Worm (Caenorhabditis elegans) whole organism, L3 larva: Measurements from ENCODE around the gene T02B11.6.
A peak's percentile ranks its signal among the peaks of the same experiment; 100 is the strongest.

Source experiments
- R02D3.7 ChIP-seq: fragments of 150-350 bp; optimal IDR thresholded peaks from 2 replicates; lab custom pipeline; 2014; ENCODE audit warnings: missing biosample characterization, missing genetic modification characterization
- ZK546.5 ChIP-seq: sonication (generic microtip); optimal IDR thresholded peaks from 2 replicates; lab custom pipeline; 2017; ENCODE audit warnings: missing biosample characterization, missing genetic modification characterization
- ama-1 ChIP-seq: fragments of 150-350 bp; optimal IDR thresholded peaks from 2 replicates; lab custom pipeline; 2018
- ceh-16 ChIP-seq: sonication (generic microtip); optimal IDR thresholded peaks from 2 replicates; lab custom pipeline; 2017; ENCODE audit warnings: missing biosample characterization, missing genetic modification characterization
- ceh-28 ChIP-seq: fragments of 150-350 bp; optimal IDR thresholded peaks from 2 replicates; lab custom pipeline; 2014; ENCODE audit warnings: missing biosample characterization, missing genetic modification reagents, missing genetic modification characterization
- ceh-9 ChIP-seq: sonication (generic microtip); optimal IDR thresholded peaks from 2 replicates; lab custom pipeline; 2018; ENCODE audit warnings: missing biosample characterization, missing genetic modification characterization
- daf-12 ChIP-seq: fragments of 150-350 bp; optimal IDR thresholded peaks from 2 replicates; lab custom pipeline; 2014; ENCODE audit warnings: missing biosample characterization, missing genetic modification reagents, missing genetic modification characterization
- elt-1 ChIP-seq: fragments of 150-350 bp; optimal IDR thresholded peaks from 2 replicates; lab custom pipeline; 2014; ENCODE audit warnings: missing biosample characterization, missing genetic modification characterization
- elt-2 ChIP-seq: sonication (generic microtip); optimal IDR thresholded peaks from 2 replicates; lab custom pipeline; 2016; ENCODE audit warnings: missing genetic modification reagents, mild to moderate bottlenecking, missing genetic modification characterization, missing compliant biosample characterization
- elt-3 ChIP-seq, 3 experiments: fragments of 150-350 bp in 1 of 3; sonication (generic microtip) in 2 of 3; optimal IDR thresholded peaks; 2 replicates in 2 of 3; 4 replicates in 1 of 3; lab custom pipeline; 2014 to 2017; ENCODE audit warnings: missing biosample characterization in 3 of 3, missing genetic modification characterization in 3 of 3
- eor-1 ChIP-seq, 2 experiments: fragments of 150-350 bp; optimal IDR thresholded peaks; 2 replicates each; lab custom pipeline; 2014 to 2018; ENCODE audit warnings: missing biosample characterization in 2 of 2, missing genetic modification characterization in 2 of 2
- fkh-10 ChIP-seq: sonication (generic microtip); optimal IDR thresholded peaks from 2 replicates; lab custom pipeline; 2017; ENCODE audit warnings: missing biosample characterization, missing genetic modification reagents, missing genetic modification characterization
- fkh-2 ChIP-seq: fragments of 150-350 bp; optimal IDR thresholded peaks from 2 replicates; lab custom pipeline; 2014; ENCODE audit warnings: missing biosample characterization, missing genetic modification reagents, missing genetic modification characterization
- fos-1 ChIP-seq: fragments of 150-350 bp; optimal IDR thresholded peaks from 2 replicates; lab custom pipeline; 2014; ENCODE audit warnings: missing biosample characterization, missing genetic modification characterization
- hmg-11 ChIP-seq: sonication (generic microtip); optimal IDR thresholded peaks from 2 replicates; lab custom pipeline; 2016; ENCODE audit warnings: missing genetic modification characterization, missing compliant biosample characterization
- jun-1 ChIP-seq: fragments of 150-350 bp; optimal IDR thresholded peaks from 2 replicates; lab custom pipeline; 2014; ENCODE audit warnings: missing biosample characterization, missing genetic modification reagents, missing genetic modification characterization
- lin-39 ChIP-seq: fragments of 150-350 bp; optimal IDR thresholded peaks from 2 replicates; lab custom pipeline; 2018; ENCODE audit warnings: missing biosample characterization, missing genetic modification reagents, missing genetic modification characterization
- lsy-12 ChIP-seq: sonication (generic microtip); optimal IDR thresholded peaks from 2 replicates; lab custom pipeline; 2016; ENCODE audit warnings: mild to moderate bottlenecking, missing genetic modification characterization, missing compliant biosample characterization
- nfya-1 ChIP-seq: sonication (generic microtip); optimal IDR thresholded peaks from 2 replicates; lab custom pipeline; 2017; ENCODE audit warnings: missing genetic modification characterization, mild to moderate bottlenecking, missing compliant biosample characterization, antibody characterized with exemption, moderate library complexity; ENCODE audit not compliant: insufficient read depth
- nhr-11 ChIP-seq: fragments of 150-350 bp; optimal IDR thresholded peaks from 2 replicates; lab custom pipeline; 2014; ENCODE audit warnings: missing biosample characterization, missing genetic modification characterization
- nhr-12 ChIP-seq: fragments of 150-350 bp; optimal IDR thresholded peaks from 2 replicates; lab custom pipeline; 2014; ENCODE audit warnings: missing biosample characterization, missing genetic modification characterization
- nhr-237 ChIP-seq: fragments of 150-350 bp; optimal IDR thresholded peaks from 2 replicates; lab custom pipeline; 2014; ENCODE audit warnings: missing biosample characterization, missing genetic modification characterization
- nhr-43 ChIP-seq: sonication (generic microtip); optimal IDR thresholded peaks from 2 replicates; lab custom pipeline; 2016; ENCODE audit warnings: mild to moderate bottlenecking, missing genetic modification characterization, missing compliant biosample characterization; ENCODE audit not compliant: poor library complexity, severe bottlenecking
- nhr-67 ChIP-seq: fragments of 150-350 bp; optimal IDR thresholded peaks from 2 replicates; lab custom pipeline; 2014; ENCODE audit warnings: missing biosample characterization, missing genetic modification characterization
- nhr-76 ChIP-seq: fragments of 150-350 bp; sonication (generic microtip); optimal IDR thresholded peaks from 5 replicates; lab custom pipeline; 2014; ENCODE audit warnings: missing biosample characterization, missing genetic modification characterization
- pha-4 ChIP-seq: fragments of 150-350 bp; optimal IDR thresholded peaks from 2 replicates; lab custom pipeline; 2014; ENCODE audit warnings: missing biosample characterization, missing genetic modification reagents, missing genetic modification characterization
- pqm-1 ChIP-seq: fragments of 150-350 bp; optimal IDR thresholded peaks from 2 replicates; lab custom pipeline; 2017; ENCODE audit warnings: missing biosample characterization, missing genetic modification characterization, inconsistent platforms
- sea-2 ChIP-seq: fragments of 150-350 bp; sonication (generic microtip); optimal IDR thresholded peaks from 4 replicates; lab custom pipeline; 2014; ENCODE audit warnings: missing biosample characterization, missing genetic modification reagents, missing genetic modification characterization
- skn-1 ChIP-seq: fragments of 150-350 bp; optimal IDR thresholded peaks from 2 replicates; lab custom pipeline; 2014; ENCODE audit warnings: missing biosample characterization, missing genetic modification characterization
- snpc-4 ChIP-seq: fragments of 150-350 bp; optimal IDR thresholded peaks from 2 replicates; lab custom pipeline; 2014; ENCODE audit warnings: missing biosample characterization, missing genetic modification characterization
- tbx-2 ChIP-seq: sonication (generic microtip); optimal IDR thresholded peaks from 2 replicates; lab custom pipeline; 2016; ENCODE audit warnings: mild to moderate bottlenecking, missing genetic modification characterization, missing compliant biosample characterization
- unc-39 ChIP-seq: sonication (generic microtip); optimal IDR thresholded peaks from 4 replicates; lab custom pipeline; 2017; ENCODE audit warnings: missing biosample characterization, missing genetic modification characterization
- unc-62 ChIP-seq: fragments of 150-350 bp; sonication (generic microtip); optimal IDR thresholded peaks from 4 replicates; lab custom pipeline; 2014; ENCODE audit warnings: missing biosample characterization, missing genetic modification reagents, missing genetic modification characterization
- zag-1 ChIP-seq: fragments of 150-350 bp; optimal IDR thresholded peaks from 2 replicates; lab custom pipeline; 2014; ENCODE audit warnings: missing biosample characterization, missing genetic modification characterization
- ztf-11 ChIP-seq: fragments of 150-350 bp; optimal IDR thresholded peaks from 2 replicates; lab custom pipeline; 2014; ENCODE audit warnings: missing biosample characterization, missing genetic modification characterization

Gene T02B11.6

ce11 chrV:884324-884723 lies 4.8 kb downstream of the T02B11.6 start, which contains the start of gene srj-38:
Gene srj-38, minus strand, starts transcription at chrV:884424.
- TF ChIP-seq elt-3 (tag; optimal IDR thresholded peaks at IDR 0.05; lab: Kevin White, UChicago) (no peak), nhr-12 (no peak), nhr-237 (no peak), snpc-4 (tag; lab: Kevin White, UChicago) (no peak), nfya-1 (tag; lab: Kevin White, UChicago) (no peak), lin-39 (tag; lab: Kevin White, UChicago) (no peak), jun-1 (tag; lab: Kevin White, UChicago) (no peak), pha-4 (tag; lab: Kevin White, UChicago) (no peak), tbx-2 (tag; lab: Kevin White, UChicago) (no peak), eor-1 (tag; optimal IDR thresholded peaks at IDR 0.05; lab: Kevin White, UChicago) (no peak), elt-1 (tag; lab: Kevin White, UChicago) (no peak), ama-1 (lab: Kevin White, UChicago) (no peak), ZK546.5 (no peak), nhr-11 (tag; lab: Kevin White, UChicago) (no peak), zag-1 (no peak), pqm-1 (no peak), fkh-2 (no peak)

ce11 chrV:879171-879570 lies 9.9 kb downstream of the T02B11.6 start, which contains the start of gene srg-53:
Gene srg-53, plus strand, starts transcription at chrV:879471.
- TF ChIP-seq unc-39 (tag; lab: Kevin White, UChicago), result no peak
- TF ChIP-seq hmg-11 (tag; lab: Kevin White, UChicago), result no peak
- TF ChIP-seq elt-3 (tag; optimal IDR thresholded peaks at IDR 0.05; lab: Kevin White, UChicago), result no peak
- no peak for TF ChIP-seq nfya-1 (tag; lab: Kevin White, UChicago)
- no peak for TF ChIP-seq lsy-12 (tag; lab: Kevin White, UChicago)
- no peak for TF ChIP-seq jun-1 (tag; lab: Kevin White, UChicago)
- TF ChIP-seq pha-4 (tag; lab: Kevin White, UChicago), result no peak
- no peak for TF ChIP-seq nhr-237
- TF ChIP-seq lin-39 (tag; lab: Kevin White, UChicago), result no peak
- no peak for TF ChIP-seq unc-62 (GFP tag; lab: Kevin White, UChicago)
- TF ChIP-seq ZK546.5, result no peak
- no peak for TF ChIP-seq R02D3.7 (tag; lab: Kevin White, UChicago)
- TF ChIP-seq nhr-43 (tag; lab: Kevin White, UChicago), result no peak
- TF ChIP-seq ceh-16 (tag; lab: Kevin White, UChicago), result no peak
- TF ChIP-seq, all 47 proteins: peak for 0

- TF ChIP-seq ceh-9 (no peak), elt-2 (tag; lab: Kevin White, UChicago) (peak; percentile 45), zag-1 (no peak)
Observed at ce11 chrV:878567-878966, 10.5 kb downstream of the T02B11.6 start, which contains the start of gene T02B11.8. Gene T02B11.8, minus strand, starts transcription at chrV:878667.

ce11 chrV:875945-876344 lies 13.2 kb downstream of the T02B11.6 start, which contains the start of gene T02B11.9:
Gene T02B11.9, plus strand, starts transcription at chrV:876245.
- TF ChIP-seq nfya-1 (tag; lab: Kevin White, UChicago) (no peak), ztf-11 (tag; lab: Kevin White, UChicago) (no peak), nhr-67 (tag; lab: Kevin White, UChicago) (no peak), sea-2 (no peak), fos-1 (tag; lab: Kevin White, UChicago) (no peak), ama-1 (lab: Kevin White, UChicago) (no peak), fkh-10 (no peak), nhr-76 (tag; lab: Kevin White, UChicago) (no peak), elt-2 (tag; lab: Kevin White, UChicago) (no peak), eor-1 (tag; optimal IDR thresholded peaks at IDR 0.05; lab: Kevin White, UChicago) (no peak), nhr-11 (tag; lab: Kevin White, UChicago) (no peak), R02D3.7 (tag; lab: Kevin White, UChicago) (no peak), ceh-28 (no peak), daf-12 (no peak), ZK546.5 (no peak), skn-1 (tag; lab: Kevin White, UChicago) (no peak)
